Fruit fly (Drosophila melanogaster): ENCODE results near the gene Pldn.

The Pldn gene

DNA sequence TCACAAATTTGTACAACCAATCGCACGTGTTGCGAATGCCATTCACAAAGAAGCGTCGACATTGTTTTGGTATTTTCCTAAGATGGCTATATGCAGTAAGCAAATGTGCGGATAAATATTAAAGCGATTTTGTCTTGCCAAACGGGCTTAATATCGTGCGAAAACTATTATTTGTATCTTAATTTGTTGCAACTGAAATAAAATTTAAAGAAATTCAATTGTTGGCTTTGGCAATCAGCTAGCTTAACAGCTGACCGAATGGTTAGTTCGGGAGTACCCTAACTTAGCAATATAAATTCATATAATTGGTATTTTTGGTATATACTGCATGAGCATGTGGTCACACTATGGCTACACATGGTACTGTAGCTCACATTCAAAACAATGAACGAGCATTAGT is 42.8 kb downstream of the Pldn start, which contains the start of the genes RIOK1 and Polr3H (continued):
- TF ChIP-seq klu (GFP tag; IDR thresholded peaks at IDR 0.05), result 0 out of 2 replicates have a peak, but pooled peaks have one; percentile 28
- peak; percentile 75 for TF ChIP-seq Camta (GFP tag; optimal IDR thresholded peaks at IDR 0.05)
- TF ChIP-seq Mrtf (GFP tag; IDR thresholded peaks at IDR 0.05), result no peak
- TF ChIP-seq HLH4C (GFP tag; IDR thresholded peaks at IDR 0.05; ENCODE audit: partially characterized antibody), result no peak
- TF ChIP-seq z (GFP tag; IDR thresholded peaks at IDR 0.05), result no peak
- peak; percentile 46; the same call in 1 of the 2 replicates for TF ChIP-seq Drgx (GFP tag; IDR thresholded peaks at IDR 0.05)
- 0 out of 2 replicates have a peak, but pooled peaks have one; percentile 28 for TF ChIP-seq peb (GFP tag; IDR thresholded peaks at IDR 0.05)
- TF ChIP-seq CG8924 (tag; optimal IDR thresholded peaks at IDR 0.05), result no peak
- no peak for TF ChIP-seq CG12219 (GFP tag; optimal IDR thresholded peaks at IDR 0.05)
- TF ChIP-seq CG7372 (GFP tag; IDR thresholded peaks at IDR 0.05), result peak; percentile 54; the same call in 1 of the 2 replicates
- peak; percentile 82 for TF ChIP-seq cwo (GFP tag; optimal IDR thresholded peaks at IDR 0.05)
- peak; percentile 10 for TF ChIP-seq psq (GFP tag; optimal IDR thresholded peaks at IDR 0.05)
- TF ChIP-seq Gug (GFP tag; IDR thresholded peaks at IDR 0.05), result peak; percentile 51; the same call in 3 of the 4 replicates
- no peak for TF ChIP-seq CG6854 (GFP tag; optimal IDR thresholded peaks at IDR 0.05)
- TF ChIP-seq kay (GFP tag; optimal IDR thresholded peaks at IDR 0.05), result no peak
- no peak for TF ChIP-seq CG7357 (GFP tag; IDR thresholded peaks at IDR 0.05)
- peak; percentile 71 for TF ChIP-seq CG4820 (GFP tag; optimal IDR thresholded peaks at IDR 0.05)
- peak; percentile 82 for TF ChIP-seq CG13775 (GFP tag; optimal IDR thresholded peaks at IDR 0.05)
- TF ChIP-seq CG1024 (GFP tag; IDR thresholded peaks at IDR 0.05), result 0 out of 2 replicates have a peak, but pooled peaks have one; percentile 21
- no peak for TF ChIP-seq inv (GFP tag; IDR thresholded peaks at IDR 0.05; ENCODE audit: partially characterized antibody)
- TF ChIP-seq Gsc (GFP tag; IDR thresholded peaks at IDR 0.05), result no peak
- peak; percentile 80 to 83 for TF ChIP-seq dpn (GFP tag; optimal IDR thresholded peaks at IDR 0.05)
- no peak; the same call in 2 of the 3 replicates for TF ChIP-seq CG17361 (GFP tag; IDR thresholded peaks at IDR 0.05)
- TF ChIP-seq CG10654 (GFP tag; optimal IDR thresholded peaks at IDR 0.05), result peak; percentile 65
- no peak for TF ChIP-seq CG6791 (GFP tag; IDR thresholded peaks at IDR 0.05; ENCODE audit: partially characterized antibody)
- TF ChIP-seq CG6813 (GFP tag; optimal IDR thresholded peaks at IDR 0.05), result no peak
- peak; percentile 54; the same call in 1 of the 4 replicates for TF ChIP-seq Dll (GFP tag; IDR thresholded peaks at IDR 0.05; ENCODE audit: partially characterized antibody)
- peak; percentile 30 for TF ChIP-seq Elba2 (GFP tag; optimal IDR thresholded peaks at IDR 0.05)
- TF ChIP-seq CG43689 (GFP tag; IDR thresholded peaks at IDR 0.05), result no peak
- no peak for TF ChIP-seq CG17829 (tag; optimal IDR thresholded peaks at IDR 0.05)
- no peak for TF ChIP-seq CG5180 (GFP tag; optimal IDR thresholded peaks at IDR 0.05)
- peak; percentile 55; the same call in 1 of the 2 replicates for TF ChIP-seq CG13287 (GFP tag; IDR thresholded peaks at IDR 0.05; ENCODE audit: partially characterized antibody)
- TF ChIP-seq H15 (GFP tag; IDR thresholded peaks at IDR 0.05), result peak; percentile 33; the same call in 1 of the 3 replicates
- TF ChIP-seq CG14860 (GFP tag; IDR thresholded peaks at IDR 0.05; ENCODE audit: partially characterized antibody), result no peak
- TF ChIP-seq CG12155 (GFP tag; optimal IDR thresholded peaks at IDR 0.05), result peak; percentile 68
- peak; percentile 68 for TF ChIP-seq CG17328 (GFP tag; IDR thresholded peaks at IDR 0.05)
- peak; percentile 85 for TF ChIP-seq lilli (GFP tag; optimal IDR thresholded peaks at IDR 0.05)
- TF ChIP-seq CG2202 (tag; optimal IDR thresholded peaks at IDR 0.05), result peak; percentile 14
- TF ChIP-seq gcm (GFP tag; optimal IDR thresholded peaks at IDR 0.05), result no peak
- peak; percentile 27 for TF ChIP-seq CG18619 (GFP tag; optimal IDR thresholded peaks at IDR 0.05)
- no peak for TF ChIP-seq corto (GFP tag; optimal IDR thresholded peaks at IDR 0.05)
- no peak for TF ChIP-seq slou (GFP tag; optimal IDR thresholded peaks at IDR 0.05)
- peak; percentile 5 for TF ChIP-seq CG10462 (GFP tag; optimal IDR thresholded peaks at IDR 0.05)
- TF ChIP-seq CG6765 (GFP tag; optimal IDR thresholded peaks at IDR 0.05), result no peak
- TF ChIP-seq MBD-R2 (GFP tag; IDR thresholded peaks at IDR 0.05), result peak; percentile 88
- TF ChIP-seq Oaz (GFP tag; IDR thresholded peaks at IDR 0.05), result peak; percentile 27; the same call in 1 of the 2 replicates
- TF ChIP-seq CG8765 (GFP tag; IDR thresholded peaks at IDR 0.05), result no peak
- TF ChIP-seq CG10147 (GFP tag; optimal IDR thresholded peaks at IDR 0.05), result no peak
- TF ChIP-seq CG3995 (GFP tag; optimal IDR thresholded peaks at IDR 0.05), result peak; percentile 60
- peak; percentile 72 for TF ChIP-seq CG33213 (GFP tag; optimal IDR thresholded peaks at IDR 0.05)
- peak; percentile 52 for TF ChIP-seq Dad (GFP tag; optimal IDR thresholded peaks at IDR 0.05)

Data from whole organism, embryonic.